Fruit fly (Drosophila melanogaster): Measurements from ENCODE around the gene CG33099.

CG33099 gene

DNA sequence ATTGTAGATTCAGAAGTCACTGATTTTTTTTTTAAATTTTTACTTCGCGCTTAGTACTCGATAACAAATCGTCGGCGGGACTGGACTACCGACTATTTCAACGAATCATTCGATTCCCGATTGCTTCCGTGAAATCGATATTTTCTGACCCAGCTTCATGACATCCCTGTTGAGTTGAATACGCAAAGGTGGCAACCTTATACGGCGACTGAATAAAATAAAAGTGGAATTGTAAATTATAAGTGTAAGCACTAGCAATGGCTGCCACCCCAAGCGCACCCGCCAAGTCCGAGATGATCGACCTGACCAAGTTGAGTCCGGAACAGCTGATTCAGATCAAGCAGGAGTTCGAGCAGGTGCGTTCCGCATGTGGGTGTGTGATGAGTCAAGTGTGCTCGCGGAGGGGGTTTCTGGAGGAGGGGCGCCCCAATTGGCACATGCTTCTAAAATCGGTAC, 43.3 kb downstream of the CG33099 start, which contains the start of gene Pfdn5 (continued):
- TF ChIP-seq CG11247 (GFP tag; IDR thresholded peaks at IDR 0.05) = no peak
- no peak for TF ChIP-seq row (GFP tag; IDR thresholded peaks at IDR 0.05)
- no peak for TF ChIP-seq ci (GFP tag; IDR thresholded peaks at IDR 0.05)
- no peak for TF ChIP-seq Atf6 (GFP tag; IDR thresholded peaks at IDR 0.05)
- TF ChIP-seq gsb-n (tag; optimal IDR thresholded peaks at IDR 0.05) = no peak
- TF ChIP-seq Gsc (GFP tag; IDR thresholded peaks at IDR 0.05) = no peak
- no peak for TF ChIP-seq pros (GFP tag; optimal IDR thresholded peaks at IDR 0.05)
- TF ChIP-seq ATbp (GFP tag; optimal IDR thresholded peaks at IDR 0.05) = no peak
- peak; percentile 99 for TF ChIP-seq CG15601 (tag; optimal IDR thresholded peaks at IDR 0.05)
- TF ChIP-seq zf30C (GFP tag; optimal IDR thresholded peaks at IDR 0.05) = no peak
- TF ChIP-seq Trl (optimal IDR thresholded peaks at IDR 0.05) = no peak
- peak; percentile 2 for TF ChIP-seq Trl (GFP tag; optimal IDR thresholded peaks at IDR 0.05)
- TF ChIP-seq CG8765 (GFP tag; IDR thresholded peaks at IDR 0.05) = no peak
- TF ChIP-seq tna (GFP tag; IDR thresholded peaks at IDR 0.05; ENCODE audit: partially characterized antibody) = peak; percentile 87
- TF ChIP-seq CG14710 (tag; optimal IDR thresholded peaks at IDR 0.05) = peak; percentile 67
- TF ChIP-seq Med (GFP tag) = peak; percentile 87
- peak; percentile 69 for TF ChIP-seq inv (GFP tag; IDR thresholded peaks at IDR 0.05; ENCODE audit: partially characterized antibody)
- no peak for TF ChIP-seq Mrtf (GFP tag; IDR thresholded peaks at IDR 0.05)
- TF ChIP-seq CG3065 (GFP tag; optimal IDR thresholded peaks at IDR 0.05) = no peak
- TF ChIP-seq ttk (GFP tag; IDR thresholded peaks at IDR 0.05) = no peak
- no peak for TF ChIP-seq en (GFP tag; optimal IDR thresholded peaks at IDR 0.05)
- peak; percentile 99 for TF ChIP-seq CG11560 (tag; IDR thresholded peaks at IDR 0.05)
- no peak for TF ChIP-seq gt (GFP tag; IDR thresholded peaks at IDR 0.05)
- TF ChIP-seq Bteb2 (GFP tag; optimal IDR thresholded peaks at IDR 0.05) = peak; percentile 7
- no peak for TF ChIP-seq tgo (GFP tag; IDR thresholded peaks at IDR 0.05)
- no peak for TF ChIP-seq BtbVII (GFP tag; optimal IDR thresholded peaks at IDR 0.05)
- no peak for TF ChIP-seq unpg (GFP tag; optimal IDR thresholded peaks at IDR 0.05)
- TF ChIP-seq CG14860 (GFP tag; IDR thresholded peaks at IDR 0.05; ENCODE audit: partially characterized antibody) = peak; percentile 88
- TF ChIP-seq crol (GFP tag; IDR thresholded peaks at IDR 0.05) = peak; percentile 90
- TF ChIP-seq ato (GFP tag; IDR thresholded peaks at IDR 0.05; ENCODE audit: partially characterized antibody) = peak; percentile 91
- no peak for TF ChIP-seq shn (GFP tag; optimal IDR thresholded peaks at IDR 0.05)
- TF ChIP-seq so (GFP tag; IDR thresholded peaks at IDR 0.05) = no peak
- TF ChIP-seq gfzf (GFP tag; optimal IDR thresholded peaks at IDR 0.05) = peak; percentile 38
- 0 out of 2 replicates have a peak, but pooled peaks have one; percentile 15 for TF ChIP-seq CG3847 (GFP tag; IDR thresholded peaks at IDR 0.05)
- no peak for TF ChIP-seq scrt (GFP tag; optimal IDR thresholded peaks at IDR 0.05)
- no peak for TF ChIP-seq cad (GFP tag; optimal IDR thresholded peaks at IDR 0.05)
- peak; percentile 94 for TF ChIP-seq CG4617 (GFP tag; optimal IDR thresholded peaks at IDR 0.05; ENCODE audit: borderline replicate concordance)
- no peak for TF ChIP-seq CG12219 (GFP tag; optimal IDR thresholded peaks at IDR 0.05)
- TF ChIP-seq Scr (GFP tag; IDR thresholded peaks at IDR 0.05; ENCODE audit: partially characterized antibody) = peak; percentile 78
- TF ChIP-seq D19B (GFP tag; optimal IDR thresholded peaks at IDR 0.05) = no peak
- no peak for TF ChIP-seq ewg (GFP tag; optimal IDR thresholded peaks at IDR 0.05)
- TF ChIP-seq unc-4 (GFP tag; IDR thresholded peaks at IDR 0.05; ENCODE audit: partially characterized antibody) = peak; percentile 78
- TF ChIP-seq D (optimal IDR thresholded peaks at IDR 0.05) = no peak
- no peak for TF ChIP-seq D (GFP tag; optimal IDR thresholded peaks at IDR 0.05)
- TF ChIP-seq CG2889 (GFP tag; IDR thresholded peaks at IDR 0.05) = no peak
- peak; percentile 8 for TF ChIP-seq CG12155 (GFP tag; optimal IDR thresholded peaks at IDR 0.05)
- peak; percentile 73 for TF ChIP-seq dm (GFP tag; optimal IDR thresholded peaks at IDR 0.05)
- no peak for TF ChIP-seq Drgx (GFP tag; IDR thresholded peaks at IDR 0.05)
- TF ChIP-seq nom (GFP tag; optimal IDR thresholded peaks at IDR 0.05) = no peak
- no peak for TF ChIP-seq CG18599 (GFP tag; optimal IDR thresholded peaks at IDR 0.05)
- TF ChIP-seq slp2 (GFP tag; optimal IDR thresholded peaks at IDR 0.05) = no peak
- no peak for TF ChIP-seq CG31388 (GFP tag; optimal IDR thresholded peaks at IDR 0.05)

Measured in whole organism, embryonic.